Fruit fly (Drosophila melanogaster) whole organism, wandering third instar larva: ENCODE data around the gene CG43407.

Experiments used
- Abd-B ChIP-seq: fragments of >200 bp; optimal IDR thresholded peaks from 2 replicates; lab custom pipeline; 2017; ENCODE audit warnings: missing biosample characterization, missing genetic modification characterization
- CG32264 ChIP-seq: fragments of 200-800 bp; sonication (Bioruptor generic); optimal IDR thresholded peaks from 2 replicates; lab custom pipeline; 2016; ENCODE audit warnings: missing biosample characterization, missing genetic modification characterization
- CG9705 ChIP-seq: fragments of 200-800 bp; sonication (Bioruptor generic); optimal IDR thresholded peaks from 2 replicates; lab custom pipeline; 2018; ENCODE audit warnings: missing biosample characterization, mild to moderate bottlenecking, missing genetic modification characterization
- Dfd ChIP-seq: fragments of >200 bp; optimal IDR thresholded peaks from 2 replicates; lab custom pipeline; 2017; ENCODE audit warnings: missing biosample characterization, missing genetic modification characterization
- Dif ChIP-seq: fragments of 200-275, 200-300 bp; sonication (Bioruptor generic); optimal IDR thresholded peaks from 2 replicates; lab custom pipeline; 2018; ENCODE audit warnings: missing biosample characterization, missing genetic modification characterization; ENCODE audit not compliant: partially characterized antibody
- GATAd ChIP-seq: sonication (Bioruptor generic); optimal IDR thresholded peaks from 2 replicates; lab custom pipeline; 2016; ENCODE audit warnings: missing biosample characterization, missing genetic modification characterization
- HLH106 ChIP-seq: fragments of 200-800 bp; optimal IDR thresholded peaks from 3 replicates; lab custom pipeline; 2019; ENCODE audit warnings: missing biosample characterization, mild to moderate bottlenecking, missing genetic modification characterization, moderate library complexity
- Hnf4 ChIP-seq: fragments of 200-800 bp; sonication (Bioruptor generic); optimal IDR thresholded peaks from 2 replicates; lab custom pipeline; 2016; ENCODE audit warnings: missing biosample characterization, mild to moderate bottlenecking, missing genetic modification characterization
- Hr78 ChIP-seq: fragments of >200 bp; optimal IDR thresholded peaks from 2 replicates; lab custom pipeline; 2017; ENCODE audit warnings: missing biosample characterization, missing genetic modification characterization
- Hr83 ChIP-seq: fragments of 200-300 bp; sonication (Bioruptor generic); optimal IDR thresholded peaks from 2 replicates; lab custom pipeline; 2016; ENCODE audit warnings: missing biosample characterization, mild to moderate bottlenecking, missing genetic modification characterization, moderate library complexity; ENCODE audit not compliant: poor library complexity, severe bottlenecking
- Mio ChIP-seq: sonication (Bioruptor generic); optimal IDR thresholded peaks from 2 replicates; lab custom pipeline; 2016; ENCODE audit warnings: missing biosample characterization, missing genetic modification characterization
- Myc ChIP-seq: fragments of >200 bp; optimal IDR thresholded peaks from 2 replicates; lab custom pipeline; 2017
- OdsH ChIP-seq: fragments of 200-800 bp; sonication (Bioruptor generic); optimal IDR thresholded peaks from 2 replicates; lab custom pipeline; 2016; ENCODE audit warnings: missing biosample characterization, mild to moderate bottlenecking, missing genetic modification characterization
- Rel ChIP-seq, 2 experiments: fragments of 200-800 bp; sonication (Bioruptor generic) in 1 of 2; optimal IDR thresholded peaks; 2 replicates in 1 of 2; 3 replicates in 1 of 2; lab custom pipeline; 2016 to 2019; ENCODE audit warnings: mild to moderate bottlenecking in 2 of 2, missing biosample characterization in 2 of 2, missing genetic modification characterization in 2 of 2, moderate library complexity in 1 of 2
- Sp1 ChIP-seq: fragments of 200-800 bp; sonication (Bioruptor generic); optimal IDR thresholded peaks from 3 replicates; lab custom pipeline; 2019; ENCODE audit warnings: missing biosample characterization, mild to moderate bottlenecking, missing genetic modification characterization, moderate library complexity
- Vsx2 ChIP-seq: fragments of 200-300, 225-300 bp; sonication (Bioruptor generic); optimal IDR thresholded peaks from 2 replicates; lab custom pipeline; 2018; ENCODE audit warnings: missing biosample characterization, missing genetic modification characterization; ENCODE audit not compliant: partially characterized antibody
- br ChIP-seq: fragments of 200-800 bp; sonication (Bioruptor generic); optimal IDR thresholded peaks from 2 replicates; lab custom pipeline; 2016; ENCODE audit warnings: missing biosample characterization, missing genetic modification characterization
- brk ChIP-seq: fragments of 200-800 bp; sonication (Bioruptor generic); optimal IDR thresholded peaks from 2 replicates; lab custom pipeline; 2016; ENCODE audit warnings: missing biosample characterization, mild to moderate bottlenecking, missing genetic modification characterization
- dmrt93B ChIP-seq: fragments of 200-800 bp; sonication (Bioruptor generic); optimal IDR thresholded peaks from 2 replicates; lab custom pipeline; 2018; ENCODE audit warnings: missing biosample characterization, mild to moderate bottlenecking, missing genetic modification characterization
- dsf ChIP-seq: sonication (Bioruptor generic); optimal IDR thresholded peaks from 2 replicates; lab custom pipeline; 2016; ENCODE audit warnings: missing biosample characterization, missing genetic modification characterization, borderline replicate concordance
- ey ChIP-seq: fragments of 200-800 bp; sonication (Bioruptor generic); optimal IDR thresholded peaks from 2 replicates; lab custom pipeline; 2016; ENCODE audit warnings: missing biosample characterization, missing genetic modification characterization
- foxo ChIP-seq, 2 experiments: fragments of 200-800 bp; sonication (Bioruptor generic); optimal IDR thresholded peaks; 2 replicates in 1 of 2; 3 replicates in 1 of 2; lab custom pipeline; 2016 to 2017; ENCODE audit warnings: missing biosample characterization in 2 of 2, missing genetic modification characterization in 2 of 2
- fru ChIP-seq: fragments of 200-800 bp; sonication (Bioruptor generic); optimal IDR thresholded peaks from 3 replicates; lab custom pipeline; 2016; ENCODE audit warnings: missing biosample characterization, mild to moderate bottlenecking, missing genetic modification characterization
- h ChIP-seq: fragments of 200-800 bp; sonication (Bioruptor generic); optimal IDR thresholded peaks from 3 replicates; lab custom pipeline; 2016; ENCODE audit warnings: missing biosample characterization, mild to moderate bottlenecking, missing genetic modification characterization
- pan ChIP-seq: fragments of >200 bp; optimal IDR thresholded peaks from 2 replicates; lab custom pipeline; 2017
- psq ChIP-seq: fragments of 200-800 bp; sonication (Bioruptor generic); optimal IDR thresholded peaks from 3 replicates; lab custom pipeline; 2017; ENCODE audit warnings: missing biosample characterization, mild to moderate bottlenecking, missing genetic modification characterization, moderate library complexity
- rgr ChIP-seq: fragments of 200-800 bp; sonication (Bioruptor generic); optimal IDR thresholded peaks from 3 replicates; lab custom pipeline; 2016; ENCODE audit warnings: missing biosample characterization, mild to moderate bottlenecking, missing genetic modification characterization
- sage ChIP-seq: fragments of 200-800 bp; sonication (Bioruptor generic); optimal IDR thresholded peaks from 2 replicates; lab custom pipeline; 2016; ENCODE audit warnings: missing biosample characterization, mild to moderate bottlenecking, missing genetic modification characterization
- sv ChIP-seq: fragments of 200-800 bp; sonication (Bioruptor generic); optimal IDR thresholded peaks from 3 replicates; lab custom pipeline; 2016; ENCODE audit warnings: missing biosample characterization, missing genetic modification characterization
- tai ChIP-seq: sonication (Bioruptor generic); optimal IDR thresholded peaks from 2 replicates; lab custom pipeline; 2016; ENCODE audit warnings: missing biosample characterization, missing genetic modification characterization
- usp ChIP-seq: fragments of >200 bp; optimal IDR thresholded peaks from 2 replicates; lab custom pipeline; 2017; ENCODE audit warnings: missing biosample characterization, missing genetic modification characterization
- woc ChIP-seq: sonication (Bioruptor generic); optimal IDR thresholded peaks from 2 replicates; lab custom pipeline; 2016; ENCODE audit warnings: missing biosample characterization, mild to moderate bottlenecking, missing genetic modification characterization

CG43407 gene

DNA sequence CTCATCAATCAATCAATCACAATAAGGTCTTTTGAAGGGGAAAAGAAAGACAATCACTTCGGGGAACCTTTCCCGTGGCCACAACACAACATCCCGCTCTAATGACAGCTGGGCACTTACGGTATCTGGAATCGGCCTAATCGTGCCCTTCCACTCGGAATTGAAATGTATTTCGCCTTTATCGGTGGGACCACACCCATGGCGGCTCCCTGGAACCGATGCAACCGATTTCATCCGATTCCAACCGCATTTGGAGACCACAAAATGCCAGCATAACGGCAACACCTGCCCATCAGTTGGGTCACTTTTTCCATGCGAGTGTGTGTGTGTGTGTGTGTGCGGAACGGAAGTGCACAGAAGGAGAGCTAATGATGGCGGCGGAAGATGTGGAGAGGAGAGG, 20.5 kb downstream of the CG43407 start:
- TF ChIP-seq fru (GFP tag; lab: Kevin White, UChicago) (no peak), sage (GFP tag; lab: Kevin White, UChicago) (no peak), Dfd (GFP tag; lab: Kevin White, UChicago) (peak; percentile 73), HLH106 (tag; lab: Kevin White, UChicago) (no peak)
- TF ChIP-seq, all 38 proteins: peak for 1

DNA sequence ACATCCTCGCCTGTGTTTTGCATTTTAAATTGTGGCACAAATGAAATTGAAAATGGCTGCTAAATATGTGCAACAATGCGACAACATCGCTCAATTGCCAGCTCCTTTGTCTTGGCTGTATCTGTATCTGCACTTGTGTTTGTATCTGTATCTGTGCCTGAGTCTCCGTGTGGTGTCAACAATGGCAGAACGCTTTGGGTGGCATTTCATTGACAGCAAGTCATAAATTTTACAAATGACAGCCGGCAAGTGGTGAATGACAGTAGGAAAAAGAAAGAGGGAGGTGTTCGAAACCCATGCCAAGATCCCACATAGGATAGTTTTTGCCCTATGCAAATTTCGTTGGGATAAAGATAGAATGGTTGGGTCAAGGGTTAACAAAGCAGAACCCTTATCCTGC, 21.3 kb downstream of the CG43407 start:
- TF ChIP-seq Myc (lab: Kevin White, UChicago) (no peak), dmrt93B (GFP tag; lab: Kevin White, UChicago) (no peak), HLH106 (tag; lab: Kevin White, UChicago) (no peak), Hr83 (GFP tag; lab: Kevin White, UChicago) (no peak), Hnf4 (GFP tag; lab: Kevin White, UChicago) (no peak), Dif (no peak), Vsx2 (GFP tag; lab: Kevin White, UChicago) (no peak), fru (GFP tag; lab: Kevin White, UChicago) (no peak), pan (no peak), Mio (GFP tag; lab: Kevin White, UChicago) (no peak)
- TF ChIP-seq, all 38 proteins: peak for 0

DNA sequence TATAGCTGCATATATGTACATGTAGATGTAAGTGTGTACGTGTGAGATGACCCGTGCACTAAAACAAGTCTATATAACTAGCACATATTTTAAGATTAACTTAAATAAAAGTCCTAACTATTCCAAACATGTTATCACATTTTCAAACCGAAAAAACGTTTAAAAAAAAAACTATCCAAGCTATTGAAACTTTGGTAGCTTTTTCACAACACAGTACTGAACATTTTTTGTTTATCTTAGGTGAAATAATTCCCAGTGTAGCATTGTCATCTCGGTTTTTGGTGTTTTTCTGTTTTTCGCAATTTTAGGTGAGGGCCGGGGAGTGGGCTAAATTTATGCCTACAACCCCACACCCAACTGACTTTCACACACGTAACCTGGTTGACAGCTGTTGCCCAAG, 26.0 kb downstream of the CG43407 start:
- no peak for TF ChIP-seq tai (GFP tag; lab: Kevin White, UChicago)
- no peak for TF ChIP-seq Dfd (GFP tag; lab: Kevin White, UChicago)
- no peak for TF ChIP-seq usp
- TF ChIP-seq br (GFP tag; lab: Kevin White, UChicago) = no peak
- TF ChIP-seq Hr83 (GFP tag; lab: Kevin White, UChicago) = no peak
- no peak for TF ChIP-seq Dif
- no peak for TF ChIP-seq HLH106 (tag; lab: Kevin White, UChicago)
- no peak for TF ChIP-seq sage (GFP tag; lab: Kevin White, UChicago)
- TF ChIP-seq Rel (GFP tag; optimal IDR thresholded peaks at IDR 0.05; lab: Kevin White, UChicago) = no peak
- TF ChIP-seq Rel (tag; optimal IDR thresholded peaks at IDR 0.05; lab: Kevin White, UChicago) = no peak

DNA sequence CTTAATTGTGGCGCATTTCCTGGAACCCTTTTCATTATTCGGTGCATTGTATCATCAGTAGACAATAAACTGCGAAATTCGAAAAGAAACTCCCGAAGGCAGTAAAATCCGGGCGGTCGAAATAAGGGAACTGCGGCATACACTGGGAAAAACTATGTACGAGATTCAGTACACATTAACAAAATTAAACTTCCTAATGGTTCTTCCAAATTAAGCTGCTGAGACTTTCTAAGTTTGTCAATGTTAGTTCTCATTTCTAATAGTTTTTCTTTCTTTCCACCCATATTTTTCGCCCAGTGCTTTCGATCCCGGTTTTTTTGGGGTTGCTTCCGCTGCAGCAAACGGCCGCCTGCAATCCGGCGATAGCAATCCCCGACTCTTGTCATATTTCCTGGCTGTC, 28.4 kb downstream of the CG43407 start:
- TF ChIP-seq woc (GFP tag; lab: Kevin White, UChicago) = peak; percentile 44
- TF ChIP-seq Sp1 (GFP tag; lab: Kevin White, UChicago) = peak; percentile 77
- TF ChIP-seq brk = peak; percentile 2
- peak; percentile 54 for TF ChIP-seq sv (GFP tag; lab: Kevin White, UChicago)
- peak; percentile 73 for TF ChIP-seq HLH106 (tag; lab: Kevin White, UChicago)
- TF ChIP-seq Rel (GFP tag; optimal IDR thresholded peaks at IDR 0.05; lab: Kevin White, UChicago) = no peak
- TF ChIP-seq Rel (tag; optimal IDR thresholded peaks at IDR 0.05; lab: Kevin White, UChicago) = peak; percentile 31
- TF ChIP-seq usp = no peak
- TF ChIP-seq GATAd (GFP tag; lab: Kevin White, UChicago) = no peak
- no peak for TF ChIP-seq Dfd (GFP tag; lab: Kevin White, UChicago)
- TF ChIP-seq h = peak; percentile 82
- TF ChIP-seq Myc (lab: Kevin White, UChicago) = no peak
- peak; percentile 24 for TF ChIP-seq CG32264 (GFP tag; lab: Kevin White, UChicago)
- TF ChIP-seq dmrt93B (GFP tag; lab: Kevin White, UChicago) = no peak
- peak; percentile 53 for TF ChIP-seq fru (GFP tag; lab: Kevin White, UChicago)
- TF ChIP-seq OdsH (GFP tag; lab: Kevin White, UChicago) = peak; percentile 69
- TF ChIP-seq Hr78 (GFP tag; lab: Kevin White, UChicago) = no peak
- peak; percentile 44 for TF ChIP-seq sage (GFP tag; lab: Kevin White, UChicago)
- TF ChIP-seq Mio (GFP tag; lab: Kevin White, UChicago) = no peak
- peak; percentile 54 for TF ChIP-seq psq
- no peak for TF ChIP-seq pan
- TF ChIP-seq dsf (GFP tag; lab: Kevin White, UChicago) = no peak
- TF ChIP-seq foxo (GFP tag; optimal IDR thresholded peaks at IDR 0.05; lab: Kevin White, UChicago) = peak in 1 of 2 experiments; percentile 60
- TF ChIP-seq CG9705 = no peak
- peak; percentile 69 for TF ChIP-seq rgr (GFP tag; lab: Kevin White, UChicago)
- TF ChIP-seq br (GFP tag; lab: Kevin White, UChicago) = peak; percentile 60
- TF ChIP-seq ey (GFP tag; lab: Kevin White, UChicago) = peak; percentile 70
- no peak for TF ChIP-seq Abd-B (GFP tag; lab: Kevin White, UChicago)
